Fruit fly (Drosophila melanogaster) whole organism, embryonic: ENCODE results near the gene CG44006.

Source experiments
- Adf1 ChIP-seq: fragments of 200-800 bp; sonication (Bioruptor generic); IDR thresholded peaks from 2 replicates; pipeline ENCODE4 v1.3.6; 2022; ENCODE audit warnings: missing biosample characterization, missing genetic modification characterization
- Asciz ChIP-seq: fragments of 200-800 bp; sonication (Bioruptor generic); optimal IDR thresholded peaks from 2 replicates; lab custom pipeline; 2017; ENCODE audit warnings: missing biosample characterization, mild to moderate bottlenecking, missing genetic modification characterization, missing genetic modification reagents
- CG10366 ChIP-seq: fragments of 200-800 bp; sonication (Bioruptor generic); IDR thresholded peaks from 2 replicates; pipeline ENCODE4 v1.3.6; 2022; ENCODE audit warnings: missing biosample characterization, missing genetic modification characterization
- CG13775 ChIP-seq: fragments of 200-800 bp; sonication (Bioruptor generic); optimal IDR thresholded peaks from 3 replicates; lab custom pipeline; 2017; ENCODE audit warnings: missing biosample characterization, mild to moderate bottlenecking, missing genetic modification characterization
- CG14014 ChIP-seq: fragments of 200-800 bp; sonication (Bioruptor generic); IDR thresholded peaks from 2 replicates; pipeline ENCODE4 v1.3.6; 2022; ENCODE audit warnings: missing biosample characterization, missing genetic modification characterization
- CG14710 ChIP-seq: fragments of 200-800 bp; sonication (Bioruptor generic); optimal IDR thresholded peaks from 3 replicates; lab custom pipeline; 2019; ENCODE audit warnings: missing biosample characterization, mild to moderate bottlenecking, missing genetic modification characterization, moderate library complexity
- CG1529 ChIP-seq: fragments of 200-800 bp; sonication (Bioruptor generic); optimal IDR thresholded peaks from 3 replicates; lab custom pipeline; 2018; ENCODE audit warnings: missing biosample characterization, missing genetic modification characterization
- CG1647 ChIP-seq: fragments of 200-800 bp; sonication (Bioruptor generic); optimal IDR thresholded peaks from 3 replicates; lab custom pipeline; 2016; ENCODE audit warnings: missing biosample characterization, missing genetic modification characterization
- CG16863 ChIP-seq: fragments of 200-800 bp; sonication (Bioruptor generic); optimal IDR thresholded peaks from 3 replicates; lab custom pipeline; 2016; ENCODE audit warnings: missing biosample characterization, missing genetic modification characterization
- CG18011 ChIP-seq: fragments of 200-800 bp; sonication (Bioruptor generic); optimal IDR thresholded peaks from 2 replicates; lab custom pipeline; 2017; ENCODE audit warnings: missing biosample characterization, missing genetic modification characterization, mild to moderate bottlenecking, moderate library complexity, missing genotype
- CG18262 ChIP-seq: fragments of 200-800 bp; optimal IDR thresholded peaks from 3 replicates; lab custom pipeline; 2019; ENCODE audit warnings: missing biosample characterization, mild to moderate bottlenecking, missing genetic modification characterization, moderate library complexity
- CG31441 ChIP-seq: fragments of 200-800 bp; sonication (Bioruptor generic); IDR thresholded peaks from 2 replicates; pipeline ENCODE4 v1.3.6; 2022; ENCODE audit warnings: missing biosample characterization, missing genetic modification characterization
- CG32772 ChIP-seq: fragments of 200-800 bp; sonication (Bioruptor generic); IDR thresholded peaks from 2 replicates; pipeline ENCODE4 v1.3.6; 2022; ENCODE audit warnings: missing biosample characterization, missing genetic modification characterization
- CG3407 ChIP-seq: fragments of 200-800 bp; sonication (Bioruptor generic); optimal IDR thresholded peaks from 2 replicates; lab custom pipeline; 2018; ENCODE audit warnings: missing biosample characterization, mild to moderate bottlenecking, missing genetic modification characterization
- CG43689 ChIP-seq: fragments of 200-800 bp; sonication (Bioruptor generic); IDR thresholded peaks from 2 replicates; pipeline ENCODE4 v1.3.6; 2022; ENCODE audit warnings: missing biosample characterization, missing genetic modification characterization
- CG5953 ChIP-seq: fragments of 200-800 bp; sonication (Bioruptor generic); IDR thresholded peaks from 2 replicates; pipeline ENCODE4 v1.3.6; 2022; ENCODE audit warnings: missing biosample characterization, missing genetic modification characterization
- CG8359 ChIP-seq: fragments of 200-800 bp; sonication (Bioruptor generic); optimal IDR thresholded peaks from 2 replicates; lab custom pipeline; 2017; ENCODE audit warnings: missing biosample characterization, mild to moderate bottlenecking, missing genetic modification characterization, borderline replicate concordance
- CG8388 ChIP-seq: fragments of 200-800 bp; sonication (Bioruptor generic); optimal IDR thresholded peaks from 2 replicates; lab custom pipeline; 2019; ENCODE audit warnings: missing biosample characterization, mild to moderate bottlenecking, missing genetic modification characterization, moderate library complexity
- CG9727 ChIP-seq: fragments of 200-800 bp; sonication (Bioruptor generic); optimal IDR thresholded peaks from 3 replicates; lab custom pipeline; 2017; ENCODE audit warnings: missing biosample characterization, mild to moderate bottlenecking, missing genetic modification characterization
- Camta ChIP-seq: fragments of 200-800 bp; sonication (Bioruptor generic); optimal IDR thresholded peaks from 2 replicates; lab custom pipeline; 2016; ENCODE audit warnings: missing biosample characterization, missing genetic modification characterization
- Chrac-16 ChIP-seq: fragments of 200-800 bp; sonication (Bioruptor generic); optimal IDR thresholded peaks from 3 replicates; lab custom pipeline; 2016; ENCODE audit warnings: missing biosample characterization, missing genetic modification characterization
- D ChIP-seq, 2 experiments: fragments of 200-800 bp in 1 of 2; fragments of >200 bp in 1 of 2; sonication (Bioruptor generic) in 1 of 2; optimal IDR thresholded peaks; 2 replicates in 1 of 2; 3 replicates in 1 of 2; lab custom pipeline; 2017; ENCODE audit warnings: mild to moderate bottlenecking in 1 of 2, missing biosample characterization in 1 of 2, missing genetic modification characterization in 1 of 2, missing genetic modification reagents in 1 of 2
- Drgx ChIP-seq: fragments of 200-800 bp; sonication (Bioruptor generic); IDR thresholded peaks from 2 replicates; pipeline ENCODE4 v1.3.6; 2022; ENCODE audit warnings: missing biosample characterization, missing genetic modification characterization
- NK7.1 ChIP-seq: fragments of 200-800 bp; sonication (Bioruptor generic); optimal IDR thresholded peaks from 3 replicates; lab custom pipeline; 2016; ENCODE audit warnings: missing biosample characterization, missing genetic modification characterization
- Nf-YB ChIP-seq: fragments of 200-800 bp; sonication (Bioruptor generic); optimal IDR thresholded peaks from 3 replicates; lab custom pipeline; 2019; ENCODE audit warnings: missing biosample characterization, mild to moderate bottlenecking, missing genetic modification characterization, moderate library complexity
- Oli ChIP-seq: fragments of 200-800 bp; sonication (Bioruptor generic); optimal IDR thresholded peaks from 2 replicates; lab custom pipeline; 2018; ENCODE audit warnings: missing biosample characterization, mild to moderate bottlenecking, missing genetic modification characterization, moderate library complexity
- Ptx1 ChIP-seq: fragments of 200-800 bp; sonication (Bioruptor generic); IDR thresholded peaks from 2 replicates; pipeline ENCODE4 v1.3.6; 2022; ENCODE audit warnings: missing biosample characterization, missing genetic modification characterization
- Sry-β ChIP-seq: fragments of 200-800 bp; sonication (Bioruptor generic); optimal IDR thresholded peaks from 2 replicates; lab custom pipeline; 2018; ENCODE audit warnings: missing biosample characterization, mild to moderate bottlenecking, missing genetic modification characterization, moderate library complexity
- Vsx1 ChIP-seq: fragments of 200-800 bp; sonication (Bioruptor generic); optimal IDR thresholded peaks from 2 replicates; lab custom pipeline; 2017; ENCODE audit warnings: missing biosample characterization, mild to moderate bottlenecking, missing genetic modification characterization, missing genetic modification reagents
- ara ChIP-seq: fragments of 200-800 bp; sonication (Bioruptor generic); IDR thresholded peaks from 2 replicates; pipeline ENCODE4 v1.3.6; 2022; ENCODE audit warnings: missing biosample characterization, missing genetic modification characterization
- az2 ChIP-seq: fragments of 200-800 bp; sonication (Bioruptor generic); optimal IDR thresholded peaks from 3 replicates; lab custom pipeline; 2016; ENCODE audit warnings: missing biosample characterization, missing genetic modification characterization
- chinmo ChIP-seq: fragments of 200-800 bp; sonication (Bioruptor generic); IDR thresholded peaks from 4 replicates; pipeline ENCODE4 v1.3.6; 2022; ENCODE audit warnings: missing biosample characterization, missing genetic modification characterization; ENCODE audit not compliant: partially characterized antibody
- dmrt11E ChIP-seq: fragments of 200-800 bp; sonication (Bioruptor generic); optimal IDR thresholded peaks from 3 replicates; lab custom pipeline; 2018; ENCODE audit warnings: missing biosample characterization, mild to moderate bottlenecking, missing genetic modification characterization, moderate library complexity
- fd96Cb ChIP-seq: fragments of 200-800 bp; sonication (Bioruptor generic); optimal IDR thresholded peaks from 2 replicates; lab custom pipeline; 2018; ENCODE audit warnings: missing biosample characterization, mild to moderate bottlenecking, missing genetic modification characterization, moderate library complexity
- gsb-n ChIP-seq: fragments of 200-800 bp; sonication (Bioruptor generic); optimal IDR thresholded peaks from 3 replicates; lab custom pipeline; 2018; ENCODE audit warnings: missing biosample characterization, mild to moderate bottlenecking, missing genetic modification characterization
- gt ChIP-seq: fragments of 200-800 bp; sonication (Bioruptor generic); IDR thresholded peaks from 2 replicates; pipeline ENCODE4 v1.3.6; 2022; ENCODE audit warnings: missing biosample characterization, missing genetic modification characterization
- hth ChIP-seq: fragments of >200 bp; optimal IDR thresholded peaks from 2 replicates; lab custom pipeline; 2017; ENCODE audit warnings: inconsistent platforms
- ind ChIP-seq: fragments of 200-800 bp; sonication (Bioruptor generic); optimal IDR thresholded peaks from 3 replicates; lab custom pipeline; 2016; ENCODE audit warnings: missing biosample characterization, missing genetic modification characterization
- lbe ChIP-seq: fragments of 200-800 bp; sonication (Bioruptor generic); optimal IDR thresholded peaks from 2 replicates; lab custom pipeline; 2016; ENCODE audit warnings: missing biosample characterization, mild to moderate bottlenecking, missing genetic modification characterization
- nmo ChIP-seq: fragments of 200-800 bp; sonication (Bioruptor generic); optimal IDR thresholded peaks from 2 replicates; lab custom pipeline; 2018; ENCODE audit warnings: missing biosample characterization, mild to moderate bottlenecking, missing genetic modification characterization, moderate library complexity
- odd ChIP-seq: fragments of 200-800 bp; sonication (Bioruptor generic); optimal IDR thresholded peaks from 2 replicates; lab custom pipeline; 2017; ENCODE audit warnings: missing biosample characterization, mild to moderate bottlenecking, missing genetic modification characterization
- onecut ChIP-seq: fragments of 200-800 bp; sonication (Bioruptor generic); IDR thresholded peaks from 2 replicates; pipeline ENCODE4 v1.3.6; 2022; ENCODE audit warnings: missing biosample characterization, missing genetic modification characterization
- p53 ChIP-seq: fragments of 200-800 bp; sonication (Bioruptor generic); optimal IDR thresholded peaks from 2 replicates; lab custom pipeline; 2016; ENCODE audit warnings: missing biosample characterization, missing genetic modification characterization
- prd ChIP-seq, 3 experiments: fragments of >200 bp in 2 of 3; fragments of 200-800 bp in 1 of 3; sonication (Bioruptor generic) in 1 of 3; optimal IDR thresholded peaks in 2 of 3; IDR thresholded peaks in 1 of 3; 2 replicates in 2 of 3; 3 replicates in 1 of 3; pipeline versions ENCODE4 v1.3.6 to Lab custom; 2017 to 2022; ENCODE audit warnings: missing biosample characterization in 1 of 3, missing genetic modification characterization in 1 of 3
- row ChIP-seq: fragments of 200-800 bp; sonication (Bioruptor generic); IDR thresholded peaks from 3 replicates; pipeline ENCODE4 v1.3.6; 2022; ENCODE audit warnings: missing biosample characterization, missing genetic modification characterization
- sim ChIP-seq: fragments of 200-800 bp; sonication (Bioruptor generic); IDR thresholded peaks from 2 replicates; pipeline ENCODE4 v1.3.6; 2022; ENCODE audit warnings: missing biosample characterization, missing genetic modification characterization
- tio ChIP-seq: fragments of 200-800 bp; sonication (Bioruptor generic); optimal IDR thresholded peaks from 2 replicates; lab custom pipeline; 2017; ENCODE audit warnings: missing biosample characterization, missing genetic modification characterization, inconsistent platforms
- vnd ChIP-seq: fragments of 200-800 bp; sonication (Bioruptor generic); IDR thresholded peaks from 3 replicates; pipeline ENCODE4 v1.3.6; 2022; ENCODE audit warnings: missing biosample characterization, missing genetic modification characterization; ENCODE audit not compliant: partially characterized antibody

CG44006 gene

dm6 chr3L:18064632-18065482 is 5.1 kb downstream of the CG44006 start, which contains the start of gene Eip75B (continued):
- TF ChIP-seq gsb-n (peak; percentile 12), dmrt11E (tag; lab: Kevin White, UChicago) (peak; percentile 52), CG32772 (GFP tag; lab: Robert Waterston, UW) (no peak), Camta (GFP tag; lab: Kevin White, UChicago) (no peak), CG1647 (GFP tag; lab: Kevin White, UChicago) (no peak), CG1529 (GFP tag; lab: Kevin White, UChicago) (peak; percentile 9), gt (GFP tag; lab: Robert Waterston, UW) (no peak), Vsx1 (no peak), CG14710 (peak; percentile 13), CG16863 (GFP tag; lab: Kevin White, UChicago) (no peak), CG18262 (tag; lab: Kevin White, UChicago) (peak; percentile 57), Adf1 (peak; percentile 68), Nf-YB (no peak), fd96Cb (peak; percentile 4), vnd (GFP tag; lab: Robert Waterston, UW) (no peak), Chrac-16 (GFP tag; lab: Kevin White, UChicago) (peak; percentile 7), Sry-β (GFP tag; lab: Kevin White, UChicago) (no peak), CG13775 (GFP tag; lab: Kevin White, UChicago) (no peak), CG8388 (GFP tag; lab: Kevin White, UChicago) (no peak), CG9727 (GFP tag; lab: Kevin White, UChicago) (peak; percentile 27), p53 (GFP tag; lab: Kevin White, UChicago) (peak; percentile 66), onecut (GFP tag; lab: Robert Waterston, UW) (no peak; the same call in 1 of the 2 replicates), sim (GFP tag; lab: Robert Waterston, UW) (no peak), ara (no peak), az2 (peak; percentile 3), CG3407 (GFP tag; lab: Kevin White, UChicago) (peak; percentile 15), CG8359 (GFP tag; lab: Kevin White, UChicago) (no peak), CG18011 (no peak), Drgx (peak; percentile 43; the same call in 1 of the 2 replicates), tio (GFP tag; lab: Kevin White, UChicago) (peak; percentile 36), nmo (GFP tag; lab: Kevin White, UChicago) (peak; percentile 46), hth (lab: Kevin White, UChicago) (no peak), ind (GFP tag; lab: Kevin White, UChicago) (no peak)

- TF ChIP-seq CG31441 (GFP tag; lab: Robert Waterston, UW) (peak; percentile 55; the same call in 1 of the 2 replicates), Ptx1 (GFP tag; lab: Robert Waterston, UW) (0 out of 2 replicates have a peak, but pooled peaks have one; percentile 24), CG10366 (GFP tag; lab: Robert Waterston, UW) (peak; percentile 19; the same call in 1 of the 2 replicates), CG5953 (no peak), odd (peak; percentile 17), chinmo (GFP tag; lab: Robert Waterston, UW) (peak; percentile 94; the same call in 3 of the 4 replicates), NK7.1 (GFP tag; lab: Kevin White, UChicago) (no peak), row (GFP tag; lab: Robert Waterston, UW) (peak; percentile 58), D (optimal IDR thresholded peaks at IDR 0.05; lab: Kevin White, UChicago) (no peak), D (GFP tag; optimal IDR thresholded peaks at IDR 0.05; lab: Kevin White, UChicago) (peak; percentile 14), Oli (peak; percentile 32), lbe (GFP tag; lab: Kevin White, UChicago) (peak; percentile 69), prd (optimal IDR thresholded peaks at IDR 0.05; lab: Kevin White, UChicago) (no peak), prd (GFP tag; IDR thresholded peaks at IDR 0.05; lab: Robert Waterston, UW) (no peak; the same call in 2 of the 3 replicates), CG43689 (GFP tag; lab: Robert Waterston, UW) (no peak), Asciz (GFP tag; lab: Kevin White, UChicago) (peak; percentile 0), CG14014 (GFP tag; lab: Robert Waterston, UW) (peak; percentile 23; the same call in 1 of the 2 replicates), CG8388 (GFP tag; lab: Kevin White, UChicago) (peak; percentile 17)
Measured at dm6 chr3L:18062959-18063510, 6.9 kb downstream of the CG44006 start.
